Worm (Caenorhabditis elegans): ENCODE data around the gene wrt-3.

Gene wrt-3

DNA sequence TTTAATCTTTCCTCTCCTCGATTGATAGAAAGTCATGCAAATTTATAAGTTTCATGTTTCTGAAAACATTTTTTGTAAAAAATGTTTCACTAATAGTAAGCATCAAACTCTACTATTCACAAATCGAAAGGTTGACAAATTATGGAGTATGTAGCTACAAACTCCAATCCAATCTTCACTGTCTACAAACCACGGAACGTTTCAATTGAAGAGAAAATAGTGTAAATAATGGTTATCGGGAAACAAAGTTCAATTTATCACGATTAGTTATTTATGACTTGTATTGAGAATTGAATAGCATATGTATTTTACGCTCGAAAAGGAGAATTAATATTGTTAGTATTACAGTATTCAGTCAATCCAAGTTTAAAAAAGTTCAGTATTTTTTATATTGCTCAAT lies 22.4 kb upstream of the wrt-3 start:
- no peak for TF ChIP-seq ceh-82 (tag; optimal IDR thresholded peaks at IDR 0.05)
- TF ChIP-seq nhr-76 (tag; optimal IDR thresholded peaks at IDR 0.05) = no peak
- TF ChIP-seq ZK546.5 (tag; optimal IDR thresholded peaks at IDR 0.05) = no peak
- TF ChIP-seq ceh-28 (tag; optimal IDR thresholded peaks at IDR 0.05) = no peak
- no peak for TF ChIP-seq nhr-67 (tag; optimal IDR thresholded peaks at IDR 0.05)
- TF ChIP-seq nhr-77 (tag; optimal IDR thresholded peaks at IDR 0.05) = no peak
- TF ChIP-seq eor-1 (tag; optimal IDR thresholded peaks at IDR 0.05) = no peak
- no peak for TF ChIP-seq zag-1 (tag; optimal IDR thresholded peaks at IDR 0.05)

DNA sequence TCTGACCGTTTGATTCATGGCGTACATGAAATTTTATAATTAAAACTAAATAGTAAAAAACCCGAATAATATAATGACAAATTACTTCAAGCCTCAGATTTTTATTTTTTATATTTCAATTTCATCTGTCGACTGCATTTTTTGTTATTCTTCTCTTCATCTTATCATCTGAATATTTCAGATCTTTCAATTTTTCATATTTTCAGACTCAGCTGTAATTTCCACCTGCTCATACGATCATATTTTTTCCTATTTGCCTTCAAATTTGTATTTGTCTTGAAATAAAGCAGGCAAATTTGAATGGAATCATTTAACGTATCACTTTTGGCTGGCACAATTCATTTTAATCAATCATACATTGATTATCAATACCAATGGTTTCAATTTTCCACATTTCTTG lies 20.8 kb upstream of the wrt-3 start, which contains the start of gene sru-4:
Gene sru-4 (plus strand): TSS at position 301 of the 400 bp plus-strand sequence.
- TF ChIP-seq ztf-11 (tag; optimal IDR thresholded peaks at IDR 0.05) (no peak), mml-1 (tag; optimal IDR thresholded peaks at IDR 0.05) (no peak), egl-5 (tag; optimal IDR thresholded peaks at IDR 0.05) (no peak), tbx-2 (tag; optimal IDR thresholded peaks at IDR 0.05) (no peak), jun-1 (tag; optimal IDR thresholded peaks at IDR 0.05) (no peak), ZK546.5 (tag; optimal IDR thresholded peaks at IDR 0.05) (no peak), nhr-237 (tag; optimal IDR thresholded peaks at IDR 0.05) (no peak), lin-39 (tag; optimal IDR thresholded peaks at IDR 0.05) (no peak), ama-1 (optimal IDR thresholded peaks at IDR 0.05) (no peak), ceh-9 (tag; optimal IDR thresholded peaks at IDR 0.05) (no peak)

- TF ChIP-seq fkh-10 (GFP tag; optimal IDR thresholded peaks at IDR 0.05) (no peak), ZK546.5 (tag; optimal IDR thresholded peaks at IDR 0.05) (no peak), nhr-77 (tag; optimal IDR thresholded peaks at IDR 0.05) (no peak), jun-1 (tag; optimal IDR thresholded peaks at IDR 0.05) (no peak), nhr-43 (tag; optimal IDR thresholded peaks at IDR 0.05; ENCODE audit: poor library complexity, severe bottlenecking) (no peak)
Measured at ce11 chrIV:9496306-9496705, 19.1 kb upstream of the wrt-3 start, which contains the start of gene sru-3. sru-3 (plus strand) TSS chrIV:9496606.

DNA sequence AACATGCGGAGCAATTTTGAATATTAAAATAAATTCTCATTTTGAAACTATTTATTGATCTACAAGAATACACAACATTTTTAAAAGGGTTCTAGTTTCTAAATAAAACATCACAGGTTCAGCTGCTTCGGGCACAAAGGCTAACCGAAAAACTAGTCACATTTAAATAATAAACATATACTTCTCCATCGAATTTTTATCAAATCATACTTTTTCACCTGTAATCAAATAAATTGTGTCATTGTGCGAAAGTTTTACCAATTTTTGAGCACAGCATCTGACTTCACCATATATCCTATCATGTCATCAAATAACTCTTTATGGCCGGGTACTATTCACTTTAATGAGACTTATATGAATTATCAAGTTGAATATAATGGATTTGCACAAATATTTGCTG lies 13.1 kb upstream of the wrt-3 start, which contains the start of gene sru-6:
Gene sru-6 (plus strand): TSS at position 301 of the 400 bp plus-strand sequence.
- TF ChIP-seq nfya-1 (tag; optimal IDR thresholded peaks at IDR 0.05; ENCODE audit: insufficient read depth) = no peak
- no peak for TF ChIP-seq nhr-76 (tag; optimal IDR thresholded peaks at IDR 0.05)
- TF ChIP-seq nhr-28 (tag; optimal IDR thresholded peaks at IDR 0.05) = no peak
- no peak for TF ChIP-seq fkh-2 (tag; optimal IDR thresholded peaks at IDR 0.05)
- TF ChIP-seq hmg-11 (tag; optimal IDR thresholded peaks at IDR 0.05) = no peak
- TF ChIP-seq lin-15B (tag; optimal IDR thresholded peaks at IDR 0.05) = no peak
- no peak for TF ChIP-seq snpc-4 (tag; optimal IDR thresholded peaks at IDR 0.05)
- TF ChIP-seq elt-2 (tag; optimal IDR thresholded peaks at IDR 0.05) = no peak
- TF ChIP-seq sea-2 (GFP tag; optimal IDR thresholded peaks at IDR 0.05) = no peak
- TF ChIP-seq nhr-77 (tag; optimal IDR thresholded peaks at IDR 0.05) = no peak

DNA sequence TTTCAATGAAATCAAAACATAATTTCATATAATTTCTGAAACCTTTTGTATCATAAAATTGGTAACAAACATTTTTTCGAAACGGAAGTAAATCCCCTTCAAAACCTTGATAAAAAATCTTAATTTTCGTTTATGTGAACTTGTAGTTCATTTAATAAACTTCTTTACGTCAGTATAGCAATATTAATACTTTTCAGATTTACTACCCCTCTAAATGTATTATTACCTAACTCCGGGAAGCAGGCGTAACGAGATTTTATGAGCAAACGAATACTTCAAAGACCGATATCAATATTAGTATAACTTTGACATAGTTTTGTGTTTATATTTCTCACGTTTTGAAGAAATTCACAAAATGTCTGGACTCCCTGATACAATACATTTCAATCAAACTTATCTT lies 11.1 kb upstream of the wrt-3 start, which contains the start of gene sru-1:
Gene sru-1 (plus strand): TSS at position 301 of the 400 bp plus-strand sequence.
- TF ChIP-seq unc-39 (tag; optimal IDR thresholded peaks at IDR 0.05) (no peak), hmg-11 (tag; optimal IDR thresholded peaks at IDR 0.05) (no peak), eor-1 (tag; optimal IDR thresholded peaks at IDR 0.05) (no peak), elt-2 (tag; optimal IDR thresholded peaks at IDR 0.05) (no peak), nhr-28 (tag; optimal IDR thresholded peaks at IDR 0.05) (no peak), aly-2 (tag; optimal IDR thresholded peaks at IDR 0.05) (no peak), jun-1 (tag; optimal IDR thresholded peaks at IDR 0.05) (no peak), pha-4 (tag; optimal IDR thresholded peaks at IDR 0.05) (no peak), elt-3 (tag; optimal IDR thresholded peaks at IDR 0.05) (no peak), ztf-11 (tag; optimal IDR thresholded peaks at IDR 0.05) (no peak), fos-1 (tag; optimal IDR thresholded peaks at IDR 0.05) (no peak)

ce11 chrIV:9486779-9487178 lies 9.5 kb upstream of the wrt-3 start:
- TF ChIP-seq elt-2 (tag; optimal IDR thresholded peaks at IDR 0.05) (no peak), mml-1 (tag; optimal IDR thresholded peaks at IDR 0.05) (no peak), aly-2 (tag; optimal IDR thresholded peaks at IDR 0.05) (no peak), skn-1 (tag; optimal IDR thresholded peaks at IDR 0.05) (no peak), eor-1 (tag; optimal IDR thresholded peaks at IDR 0.05) (no peak), R02D3.7 (tag; optimal IDR thresholded peaks at IDR 0.05) (no peak), egl-27 (tag; optimal IDR thresholded peaks at IDR 0.05) (no peak), nhr-23 (tag; optimal IDR thresholded peaks at IDR 0.05) (no peak), sea-2 (GFP tag; optimal IDR thresholded peaks at IDR 0.05) (no peak), unc-62 (GFP tag; optimal IDR thresholded peaks at IDR 0.05) (no peak)
